Fruit fly (Drosophila melanogaster): Measurements from ENCODE around the gene eys.

The eys gene

dm6 chr2L:2311449-2311848, at the start of gene eys:
Gene eys, plus strand, starts transcription at chr2L:2311680.
- TF ChIP-seq fd85E (GFP tag; optimal IDR thresholded peaks at IDR 0.05) (no peak), Sox15 (GFP tag; optimal IDR thresholded peaks at IDR 0.05) (no peak), Smox (GFP tag; optimal IDR thresholded peaks at IDR 0.05) (no peak), Hr38 (GFP tag; optimal IDR thresholded peaks at IDR 0.05) (no peak), eg (GFP tag; IDR thresholded peaks at IDR 0.05) (no peak), spab (GFP tag; optimal IDR thresholded peaks at IDR 0.05) (no peak), CG6276 (GFP tag; optimal IDR thresholded peaks at IDR 0.05) (no peak), CG6808 (GFP tag; optimal IDR thresholded peaks at IDR 0.05) (no peak), CG10669 (GFP tag; optimal IDR thresholded peaks at IDR 0.05) (no peak), CG6854 (GFP tag; optimal IDR thresholded peaks at IDR 0.05) (no peak), dsx (GFP tag; optimal IDR thresholded peaks at IDR 0.05; ENCODE audit: poor library complexity, severe bottlenecking) (no peak), CG3032 (tag; optimal IDR thresholded peaks at IDR 0.05) (no peak), cyc (GFP tag; optimal IDR thresholded peaks at IDR 0.05) (no peak), CG6163 (GFP tag; IDR thresholded peaks at IDR 0.05) (no peak), salr (GFP tag; optimal IDR thresholded peaks at IDR 0.05) (no peak), vri (GFP tag; optimal IDR thresholded peaks at IDR 0.05) (no peak), CG11762 (GFP tag; optimal IDR thresholded peaks at IDR 0.05; ENCODE audit: insufficient read depth) (no peak), CG16779 (tag; optimal IDR thresholded peaks at IDR 0.05) (no peak), CG34406 (GFP tag; optimal IDR thresholded peaks at IDR 0.05) (no peak)

dm6 chr2L:2263142-2263541, 48.3 kb upstream of the eys start, which contains the start of gene CG4270:
Gene CG4270, plus strand, starts transcription at chr2L:2263442.
- TF ChIP-seq dsx (GFP tag; optimal IDR thresholded peaks at IDR 0.05; ENCODE audit: poor library complexity, severe bottlenecking) (no peak), net (GFP tag; optimal IDR thresholded peaks at IDR 0.05) (no peak), CG10669 (GFP tag; optimal IDR thresholded peaks at IDR 0.05) (no peak), fd59A (GFP tag; optimal IDR thresholded peaks at IDR 0.05) (no peak), CG31627 (GFP tag; optimal IDR thresholded peaks at IDR 0.05) (no peak)

DNA sequence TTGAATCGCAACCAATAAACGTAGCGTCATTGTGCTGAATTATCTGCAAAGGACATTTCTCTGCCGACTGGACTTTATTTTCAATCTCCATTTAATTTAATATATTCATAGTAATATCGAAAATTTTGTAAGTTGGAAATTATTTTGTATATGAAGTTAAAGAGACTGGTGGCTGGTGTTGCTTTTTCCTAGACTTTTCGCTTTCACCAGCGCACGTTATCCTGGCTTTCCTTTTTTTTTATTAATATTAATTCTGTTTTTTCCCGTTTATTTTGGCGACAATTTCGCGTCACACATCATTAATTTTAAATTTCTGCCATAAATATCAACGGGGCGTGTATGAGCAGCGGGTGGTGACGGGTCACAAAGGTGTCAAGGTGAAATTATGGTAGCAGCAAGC, 46.3 kb upstream of the eys start, which contains the start of gene CG34049:
CG34049 (minus strand) TSS at position 101 of the 400 bp plus-strand sequence.
- TF ChIP-seq CG6163 (GFP tag; IDR thresholded peaks at IDR 0.05) = no peak

dm6 chr2L:2269040-2269439, 42.4 kb upstream of the eys start, which contains the start of gene CG17242:
Gene CG17242, minus strand, starts transcription at chr2L:2269140.
- TF ChIP-seq ss (GFP tag; optimal IDR thresholded peaks at IDR 0.05) = no peak
- no peak for TF ChIP-seq esn (GFP tag; optimal IDR thresholded peaks at IDR 0.05)
- TF ChIP-seq Eip78C (GFP tag) = no peak
- TF ChIP-seq CG3919 (GFP tag; optimal IDR thresholded peaks at IDR 0.05) = no peak
- no peak for TF ChIP-seq Eip93F (GFP tag; optimal IDR thresholded peaks at IDR 0.05)
- TF ChIP-seq CG10631 (GFP tag; optimal IDR thresholded peaks at IDR 0.05) = no peak
- no peak for TF ChIP-seq CG8632 (GFP tag; optimal IDR thresholded peaks at IDR 0.05)
- TF ChIP-seq OdsH (GFP tag; optimal IDR thresholded peaks at IDR 0.05) = no peak
- no peak for TF ChIP-seq fkh (GFP tag; optimal IDR thresholded peaks at IDR 0.05)
- TF ChIP-seq Hr39 (GFP tag; optimal IDR thresholded peaks at IDR 0.05) = no peak
- no peak for TF ChIP-seq CG11762 (GFP tag; optimal IDR thresholded peaks at IDR 0.05; ENCODE audit: insufficient read depth)
- TF ChIP-seq Sox14 (GFP tag; optimal IDR thresholded peaks at IDR 0.05) = no peak
- no peak for TF ChIP-seq Ets21C (GFP tag; optimal IDR thresholded peaks at IDR 0.05)

dm6 chr2L:2284863-2285262, 26.6 kb upstream of the eys start, which contains the start of gene CG4271:
Gene CG4271, plus strand, starts transcription at chr2L:2285163.
- TF ChIP-seq CG16779 (tag; optimal IDR thresholded peaks at IDR 0.05) = no peak
- TF ChIP-seq Hr39 (GFP tag; optimal IDR thresholded peaks at IDR 0.05) = no peak
- no peak for TF ChIP-seq cyc (GFP tag; optimal IDR thresholded peaks at IDR 0.05)
- no peak for TF ChIP-seq Ets96B (tag; optimal IDR thresholded peaks at IDR 0.05)
- no peak for TF ChIP-seq CG8632 (GFP tag; optimal IDR thresholded peaks at IDR 0.05)
- TF ChIP-seq CG6276 (GFP tag; optimal IDR thresholded peaks at IDR 0.05) = no peak
- TF ChIP-seq ss (GFP tag; optimal IDR thresholded peaks at IDR 0.05) = no peak
- no peak for TF ChIP-seq CG6854 (GFP tag; optimal IDR thresholded peaks at IDR 0.05)
